Fruit fly (Drosophila melanogaster) whole organism, embryonic: ENCODE measurements around the gene Gr21a.

Experiments
- Awh ChIP-seq: fragments of 200-800 bp; sonication (Bioruptor generic); IDR thresholded peaks from 2 replicates; pipeline ENCODE4, ENCODE4 v1.3.6; 2022; ENCODE audit warnings: missing biosample characterization, missing genetic modification characterization
- Bdp1 ChIP-seq: fragments of 200-800 bp; sonication (Bioruptor generic); optimal IDR thresholded peaks from 3 replicates; lab custom pipeline; 2016; ENCODE audit warnings: missing biosample characterization, missing genetic modification characterization
- CG1233 ChIP-seq: fragments of 200-800 bp; sonication (Bioruptor generic); optimal IDR thresholded peaks from 4 replicates; lab custom pipeline; 2018; ENCODE audit warnings: missing biosample characterization, mild to moderate bottlenecking, missing genetic modification characterization
- CG1529 ChIP-seq: fragments of 200-800 bp; sonication (Bioruptor generic); optimal IDR thresholded peaks from 3 replicates; lab custom pipeline; 2018; ENCODE audit warnings: missing biosample characterization, missing genetic modification characterization
- CG15601 ChIP-seq: fragments of 200-800 bp; sonication (Bioruptor generic); optimal IDR thresholded peaks from 3 replicates; lab custom pipeline; 2019; ENCODE audit warnings: missing biosample characterization, mild to moderate bottlenecking, missing genetic modification characterization, moderate library complexity
- CG1647 ChIP-seq: fragments of 200-800 bp; sonication (Bioruptor generic); optimal IDR thresholded peaks from 3 replicates; lab custom pipeline; 2016; ENCODE audit warnings: missing biosample characterization, missing genetic modification characterization
- CG17328 ChIP-seq: fragments of 200-800 bp; sonication (Bioruptor generic); IDR thresholded peaks from 2 replicates; pipeline ENCODE4 v1.3.6; 2022; ENCODE audit warnings: missing biosample characterization, missing genetic modification characterization
- CG17802 ChIP-seq: fragments of 200-800 bp; sonication (Bioruptor generic); optimal IDR thresholded peaks from 2 replicates; lab custom pipeline; 2018; ENCODE audit warnings: missing biosample characterization, mild to moderate bottlenecking, missing genetic modification characterization, moderate library complexity
- CG18599 ChIP-seq: fragments of 200-800 bp; sonication (Bioruptor generic); optimal IDR thresholded peaks from 3 replicates; lab custom pipeline; 2017; ENCODE audit warnings: missing biosample characterization, missing genetic modification characterization, mild to moderate bottlenecking, moderate library complexity, missing genetic modification reagents
- CG18764 ChIP-seq: fragments of 200-800 bp; sonication (Bioruptor generic); optimal IDR thresholded peaks from 3 replicates; lab custom pipeline; 2016; ENCODE audit warnings: missing biosample characterization, missing genetic modification characterization
- CG2116 ChIP-seq: fragments of 200-800 bp; sonication (Bioruptor generic); optimal IDR thresholded peaks from 3 replicates; lab custom pipeline; 2018; ENCODE audit warnings: missing biosample characterization, mild to moderate bottlenecking, missing genetic modification characterization
- CG2202 ChIP-seq: fragments of 200-800 bp; sonication (Bioruptor generic); optimal IDR thresholded peaks from 2 replicates; lab custom pipeline; 2018; ENCODE audit warnings: missing biosample characterization, mild to moderate bottlenecking, missing genetic modification characterization
- CG2889 ChIP-seq: fragments of 200-800 bp; sonication (Bioruptor generic); IDR thresholded peaks from 3 replicates; pipeline ENCODE4 v1.3.6; 2022; ENCODE audit warnings: missing biosample characterization, missing genetic modification characterization
- CG3838 ChIP-seq: fragments of 200-800 bp; sonication (Bioruptor generic); optimal IDR thresholded peaks from 3 replicates; lab custom pipeline; 2016; ENCODE audit warnings: missing biosample characterization, missing genetic modification characterization
- CG43689 ChIP-seq: fragments of 200-800 bp; sonication (Bioruptor generic); IDR thresholded peaks from 2 replicates; pipeline ENCODE4 v1.3.6; 2022; ENCODE audit warnings: missing biosample characterization, missing genetic modification characterization
- CG4404 ChIP-seq: fragments of 200-800 bp; sonication (Bioruptor generic); IDR thresholded peaks from 2 replicates; pipeline ENCODE4 v1.3.6; 2022; ENCODE audit warnings: missing biosample characterization, missing genetic modification characterization
- CG4730 ChIP-seq: fragments of 200-800 bp; sonication (Bioruptor generic); IDR thresholded peaks from 2 replicates; pipeline ENCODE4 v1.3.6; 2022; ENCODE audit warnings: missing biosample characterization, missing genetic modification characterization
- CG4854 ChIP-seq: fragments of 200-800 bp; sonication (Bioruptor generic); optimal IDR thresholded peaks from 2 replicates; lab custom pipeline; 2016; ENCODE audit warnings: missing biosample characterization, missing genetic modification characterization, inconsistent platforms
- CG5180 ChIP-seq: fragments of 200-800 bp; sonication (Bioruptor generic); optimal IDR thresholded peaks from 3 replicates; lab custom pipeline; 2017; ENCODE audit warnings: missing biosample characterization, missing genetic modification characterization, mild to moderate bottlenecking, moderate library complexity, missing genetic modification reagents
- CG6272 ChIP-seq: fragments of 200-800 bp; sonication (Bioruptor generic); IDR thresholded peaks from 2 replicates; pipeline ENCODE4 v1.3.6; 2022; ENCODE audit warnings: missing biosample characterization, missing genetic modification characterization
- CG6854 ChIP-seq: fragments of 200-800 bp; sonication (Bioruptor generic); optimal IDR thresholded peaks from 3 replicates; lab custom pipeline; 2017; ENCODE audit warnings: missing biosample characterization, mild to moderate bottlenecking, missing genetic modification characterization
- CG7357 ChIP-seq: fragments of 200-800 bp; sonication (Bioruptor generic); IDR thresholded peaks from 3 replicates; pipeline ENCODE4 v1.3.6; 2022; ENCODE audit warnings: missing biosample characterization, missing genetic modification characterization
- CG7963 ChIP-seq: fragments of 200-800 bp; sonication (Bioruptor generic); IDR thresholded peaks from 3 replicates; pipeline ENCODE4 v1.3.6; 2022; ENCODE audit warnings: missing biosample characterization, missing genetic modification characterization; ENCODE audit not compliant: partially characterized antibody
- CG8359 ChIP-seq: fragments of 200-800 bp; sonication (Bioruptor generic); optimal IDR thresholded peaks from 2 replicates; lab custom pipeline; 2017; ENCODE audit warnings: missing biosample characterization, mild to moderate bottlenecking, missing genetic modification characterization, borderline replicate concordance
- Elba2 ChIP-seq: fragments of 200-800 bp; sonication (Bioruptor generic); optimal IDR thresholded peaks from 3 replicates; lab custom pipeline; 2016; ENCODE audit warnings: missing biosample characterization, missing genetic modification characterization
- Fer1 ChIP-seq: fragments of 200-800 bp; sonication (Bioruptor generic); optimal IDR thresholded peaks from 2 replicates; lab custom pipeline; 2017; ENCODE audit warnings: missing biosample characterization, mild to moderate bottlenecking, missing genetic modification characterization
- Gug ChIP-seq: fragments of 200-800 bp; sonication (Bioruptor generic); IDR thresholded peaks from 4 replicates; pipeline ENCODE4 v1.3.6; 2022; ENCODE audit warnings: missing biosample characterization, missing genetic modification characterization
- Hmr ChIP-seq: fragments of 200-800 bp; sonication (Bioruptor generic); optimal IDR thresholded peaks from 3 replicates; lab custom pipeline; 2017; ENCODE audit warnings: mild to moderate bottlenecking, missing biosample characterization, missing genetic modification reagents, missing genetic modification characterization
- Opbp ChIP-seq: fragments of 200-800 bp; sonication (Bioruptor generic); IDR thresholded peaks from 3 replicates; pipeline ENCODE4 v1.3.6; 2022; ENCODE audit warnings: missing biosample characterization, missing genetic modification characterization; ENCODE audit not compliant: partially characterized antibody
- az2 ChIP-seq: fragments of 200-800 bp; sonication (Bioruptor generic); optimal IDR thresholded peaks from 3 replicates; lab custom pipeline; 2016; ENCODE audit warnings: missing biosample characterization, missing genetic modification characterization
- cg ChIP-seq: fragments of 200-800 bp; sonication (Bioruptor generic); optimal IDR thresholded peaks from 3 replicates; lab custom pipeline; 2019; ENCODE audit warnings: missing biosample characterization, mild to moderate bottlenecking, missing genetic modification characterization, moderate library complexity
- crp ChIP-seq, 2 experiments: fragments of 200-800 bp; sonication (Bioruptor generic); optimal IDR thresholded peaks; 2 replicates in 1 of 2; 3 replicates in 1 of 2; lab custom pipeline; 2017; ENCODE audit warnings: missing biosample characterization in 2 of 2, missing genetic modification characterization in 2 of 2, mild to moderate bottlenecking in 1 of 2, moderate library complexity in 1 of 2
- cwo ChIP-seq: fragments of 200-800 bp; sonication (Bioruptor generic); optimal IDR thresholded peaks from 3 replicates; lab custom pipeline; 2017; ENCODE audit warnings: missing biosample characterization, missing genetic modification characterization, mild to moderate bottlenecking, moderate library complexity, missing genetic modification reagents
- danr ChIP-seq: fragments of 200-800 bp; sonication (Bioruptor generic); IDR thresholded peaks from 2 replicates; pipeline ENCODE4 v1.3.6; 2022; ENCODE audit warnings: missing biosample characterization, missing genetic modification characterization
- fd96Cb ChIP-seq: fragments of 200-800 bp; sonication (Bioruptor generic); optimal IDR thresholded peaks from 2 replicates; lab custom pipeline; 2018; ENCODE audit warnings: missing biosample characterization, mild to moderate bottlenecking, missing genetic modification characterization, moderate library complexity
- gem ChIP-seq: fragments of 200-800 bp; sonication (Bioruptor generic); optimal IDR thresholded peaks from 2 replicates; lab custom pipeline; 2019; ENCODE audit warnings: missing biosample characterization, mild to moderate bottlenecking, missing genetic modification characterization, moderate library complexity
- grn ChIP-seq: fragments of 200-800 bp; sonication (Bioruptor generic); optimal IDR thresholded peaks from 3 replicates; lab custom pipeline; 2017; ENCODE audit warnings: missing biosample characterization, missing genetic modification characterization
- lola ChIP-seq, 3 experiments: fragments of >200 bp in 2 of 3; fragments of 200-800 bp in 1 of 3; sonication (Bioruptor generic) in 1 of 3; optimal IDR thresholded peaks; 2 replicates each; lab custom pipeline; 2017 to 2019; ENCODE audit warnings: missing biosample characterization in 3 of 3, missing genetic modification characterization in 3 of 3, mild to moderate bottlenecking in 1 of 3, moderate library complexity in 1 of 3
- run ChIP-seq: fragments of 200-800 bp; sonication (Bioruptor generic); optimal IDR thresholded peaks from 3 replicates; lab custom pipeline; 2018; ENCODE audit warnings: missing biosample characterization, mild to moderate bottlenecking, missing genetic modification characterization
- schlank ChIP-seq: fragments of 200-800 bp; sonication (Bioruptor generic); optimal IDR thresholded peaks from 2 replicates; lab custom pipeline; 2018; ENCODE audit warnings: missing biosample characterization, mild to moderate bottlenecking, missing genetic modification characterization
- scrt ChIP-seq: fragments of 200-800 bp; sonication (Bioruptor generic); optimal IDR thresholded peaks from 2 replicates; lab custom pipeline; 2018; ENCODE audit warnings: missing biosample characterization, mild to moderate bottlenecking, missing genetic modification characterization, moderate library complexity
- sens ChIP-seq: fragments of 200-800 bp; sonication (Bioruptor generic); peaks from one replicate; lab custom pipeline; 2016; ENCODE audit warnings: missing biosample characterization, missing genetic modification characterization
- sim ChIP-seq: fragments of 200-800 bp; sonication (Bioruptor generic); IDR thresholded peaks from 2 replicates; pipeline ENCODE4 v1.3.6; 2022; ENCODE audit warnings: missing biosample characterization, missing genetic modification characterization
- so ChIP-seq: fragments of 200-800 bp; sonication (Bioruptor generic); IDR thresholded peaks from 3 replicates; pipeline ENCODE4 v1.3.6; 2022; ENCODE audit warnings: missing biosample characterization, missing genetic modification characterization
- sug ChIP-seq: fragments of 200-800 bp; optimal IDR thresholded peaks from 2 replicates; lab custom pipeline; 2019; ENCODE audit warnings: missing biosample characterization, mild to moderate bottlenecking, missing genetic modification characterization, moderate library complexity
- tll ChIP-seq, 2 experiments: fragments of 200-800 bp in 1 of 2; fragments of >200 bp in 1 of 2; sonication (Bioruptor generic) in 1 of 2; optimal IDR thresholded peaks; 2 replicates each; lab custom pipeline; 2017 to 2019; ENCODE audit warnings: missing biosample characterization in 2 of 2, missing genetic modification characterization in 2 of 2, mild to moderate bottlenecking in 1 of 2, moderate library complexity in 1 of 2
- tx ChIP-seq: fragments of 200-800 bp; sonication (Bioruptor generic); optimal IDR thresholded peaks from 2 replicates; lab custom pipeline; 2016; ENCODE audit warnings: missing biosample characterization, missing genetic modification characterization

Gr21a gene

dm6 chr2L:745785-746184 is 34.5 kb upstream of the Gr21a start (continued):
- TF ChIP-seq gem (tag; lab: Kevin White, UChicago) (peak; percentile 31), Elba2 (no peak), crp (GFP tag; optimal IDR thresholded peaks at IDR 0.05; lab: Kevin White, UChicago) (peak in 1 of 2 experiments; percentile 52), CG1233 (GFP tag; lab: Kevin White, UChicago) (peak; percentile 2), CG4404 (GFP tag; lab: Robert Waterston, UW) (no peak), CG2116 (no peak)

dm6 chr2L:749645-750044 is 30.6 kb upstream of the Gr21a start, which contains the start of gene GABA-B-R3:
Gene GABA-B-R3, plus strand, starts transcription at chr2L:749945.
- TF ChIP-seq fd96Cb (tag; lab: Kevin White, UChicago): no peak
- TF ChIP-seq CG8359 (GFP tag; lab: Kevin White, UChicago): no peak
- TF ChIP-seq Awh (GFP tag; lab: Robert Waterston, UW): no peak
- no peak for TF ChIP-seq CG43689
- TF ChIP-seq run (tag; lab: Kevin White, UChicago): no peak
- no peak for TF ChIP-seq sug (tag; lab: Kevin White, UChicago)
- TF ChIP-seq CG4854 (GFP tag; lab: Kevin White, UChicago): no peak
- TF ChIP-seq CG1647: no peak
- TF ChIP-seq cwo: no peak
- TF ChIP-seq az2 (GFP tag; lab: Kevin White, UChicago): no peak

- no peak for TF ChIP-seq crp (GFP tag; optimal IDR thresholded peaks at IDR 0.05; lab: Kevin White, UChicago)
- no peak for TF ChIP-seq lola (GFP tag; optimal IDR thresholded peaks at IDR 0.05; lab: Kevin White, UChicago)
- TF ChIP-seq CG18764 (GFP tag; lab: Kevin White, UChicago): no peak
- TF ChIP-seq CG6272 (GFP tag; lab: Robert Waterston, UW): no peak
- TF ChIP-seq sens (GFP tag; lab: Kevin White, UChicago): no peak
- no peak for TF ChIP-seq tll (GFP tag; optimal IDR thresholded peaks at IDR 0.05; lab: Kevin White, UChicago)
- no peak for TF ChIP-seq grn (GFP tag; lab: Kevin White, UChicago)
- TF ChIP-seq cwo: no peak
- no peak for TF ChIP-seq Awh (GFP tag; lab: Robert Waterston, UW)
- no peak for TF ChIP-seq CG2889 (GFP tag; lab: Robert Waterston, UW)
- TF ChIP-seq CG7963: no peak
- no peak for TF ChIP-seq sim (GFP tag; lab: Robert Waterston, UW)
- TF ChIP-seq CG1529: no peak
- no peak for TF ChIP-seq schlank (tag; lab: Kevin White, UChicago)
- no peak for TF ChIP-seq CG3838 (GFP tag; lab: Kevin White, UChicago)
- TF ChIP-seq CG15601 (tag; lab: Kevin White, UChicago): peak; percentile 97
- TF ChIP-seq Opbp: no peak
- no peak for TF ChIP-seq Fer1
- TF ChIP-seq Gug (GFP tag; lab: Robert Waterston, UW): no peak
- no peak for TF ChIP-seq CG17328
- no peak for TF ChIP-seq CG5180 (GFP tag; lab: Kevin White, UChicago)
- no peak for TF ChIP-seq CG7357 (GFP tag; lab: Robert Waterston, UW)
- no peak for TF ChIP-seq CG17802
- TF ChIP-seq CG4730 (GFP tag; lab: Robert Waterston, UW): no peak
- TF ChIP-seq Hmr: peak; percentile 16
- no peak for TF ChIP-seq tx (GFP tag; lab: Kevin White, UChicago)
- TF ChIP-seq so (GFP tag; lab: Robert Waterston, UW): no peak
- TF ChIP-seq scrt (GFP tag; lab: Kevin White, UChicago): peak; percentile 75
- TF ChIP-seq CG2202 (tag; lab: Kevin White, UChicago): no peak
- TF ChIP-seq CG1233 (GFP tag; lab: Kevin White, UChicago): no peak
- no peak for TF ChIP-seq cg (GFP tag; lab: Kevin White, UChicago)
- peak; percentile 1 for TF ChIP-seq CG18599 (GFP tag; lab: Kevin White, UChicago)
- no peak for TF ChIP-seq danr
- peak; percentile 1 for TF ChIP-seq CG6854 (GFP tag; lab: Kevin White, UChicago)
- no peak for TF ChIP-seq Bdp1 (GFP tag; lab: Kevin White, UChicago)
Observed at dm6 chr2L:750299-750698, 30.0 kb upstream of the Gr21a start.
